Worm (Caenorhabditis elegans) whole organism, L3 larva: Measurements from ENCODE around the gene thoc-1.

Experiments used
- aly-2 ChIP-seq: fragments of 150-350 bp; optimal IDR thresholded peaks from 2 replicates; lab custom pipeline; 2014; ENCODE audit warnings: missing biosample characterization, missing genetic modification characterization
- ama-1 ChIP-seq: fragments of 150-350 bp; optimal IDR thresholded peaks from 2 replicates; lab custom pipeline; 2018
- ceh-16 ChIP-seq: sonication (generic microtip); optimal IDR thresholded peaks from 2 replicates; lab custom pipeline; 2017; ENCODE audit warnings: missing biosample characterization, missing genetic modification characterization
- ceh-28 ChIP-seq: fragments of 150-350 bp; optimal IDR thresholded peaks from 2 replicates; lab custom pipeline; 2014; ENCODE audit warnings: missing biosample characterization, missing genetic modification reagents, missing genetic modification characterization
- ceh-82 ChIP-seq: fragments of 150-350 bp; optimal IDR thresholded peaks from 2 replicates; lab custom pipeline; 2014; ENCODE audit warnings: missing biosample characterization, missing genetic modification characterization
- ceh-9 ChIP-seq: sonication (generic microtip); optimal IDR thresholded peaks from 2 replicates; lab custom pipeline; 2018; ENCODE audit warnings: missing biosample characterization, missing genetic modification characterization
- daf-12 ChIP-seq: fragments of 150-350 bp; optimal IDR thresholded peaks from 2 replicates; lab custom pipeline; 2014; ENCODE audit warnings: missing biosample characterization, missing genetic modification reagents, missing genetic modification characterization
- egl-5 ChIP-seq: fragments of 150-350 bp; optimal IDR thresholded peaks from 2 replicates; lab custom pipeline; 2017; ENCODE audit warnings: missing biosample characterization, missing genetic modification reagents, missing genetic modification characterization, inconsistent platforms
- elt-1 ChIP-seq: fragments of 150-350 bp; optimal IDR thresholded peaks from 2 replicates; lab custom pipeline; 2014; ENCODE audit warnings: missing biosample characterization, missing genetic modification characterization
- elt-2 ChIP-seq: sonication (generic microtip); optimal IDR thresholded peaks from 2 replicates; lab custom pipeline; 2016; ENCODE audit warnings: missing genetic modification reagents, mild to moderate bottlenecking, missing genetic modification characterization, missing compliant biosample characterization
- elt-3 ChIP-seq, 3 experiments: fragments of 150-350 bp in 1 of 3; sonication (generic microtip) in 2 of 3; optimal IDR thresholded peaks; 2 replicates in 2 of 3; 4 replicates in 1 of 3; lab custom pipeline; 2014 to 2017; ENCODE audit warnings: missing biosample characterization in 3 of 3, missing genetic modification characterization in 3 of 3
- fkh-10 ChIP-seq: sonication (generic microtip); optimal IDR thresholded peaks from 2 replicates; lab custom pipeline; 2017; ENCODE audit warnings: missing biosample characterization, missing genetic modification reagents, missing genetic modification characterization
- fkh-2 ChIP-seq: fragments of 150-350 bp; optimal IDR thresholded peaks from 2 replicates; lab custom pipeline; 2014; ENCODE audit warnings: missing biosample characterization, missing genetic modification reagents, missing genetic modification characterization
- hmg-11 ChIP-seq: sonication (generic microtip); optimal IDR thresholded peaks from 2 replicates; lab custom pipeline; 2016; ENCODE audit warnings: missing genetic modification characterization, missing compliant biosample characterization
- jun-1 ChIP-seq: fragments of 150-350 bp; optimal IDR thresholded peaks from 2 replicates; lab custom pipeline; 2014; ENCODE audit warnings: missing biosample characterization, missing genetic modification reagents, missing genetic modification characterization
- lin-15B ChIP-seq: fragments of 150-350 bp; optimal IDR thresholded peaks from 2 replicates; lab custom pipeline; 2014; ENCODE audit warnings: missing biosample characterization, missing genetic modification characterization
- lin-39 ChIP-seq: fragments of 150-350 bp; optimal IDR thresholded peaks from 2 replicates; lab custom pipeline; 2018; ENCODE audit warnings: missing biosample characterization, missing genetic modification reagents, missing genetic modification characterization
- lsy-12 ChIP-seq: sonication (generic microtip); optimal IDR thresholded peaks from 2 replicates; lab custom pipeline; 2016; ENCODE audit warnings: mild to moderate bottlenecking, missing genetic modification characterization, missing compliant biosample characterization
- mdl-1 ChIP-seq: fragments of 150-350 bp; optimal IDR thresholded peaks from 2 replicates; lab custom pipeline; 2014; ENCODE audit warnings: missing biosample characterization, missing genetic modification characterization
- mml-1 ChIP-seq: fragments of 150-350 bp; sonication (generic microtip); optimal IDR thresholded peaks from 3 replicates; lab custom pipeline; 2014; ENCODE audit warnings: missing biosample characterization, missing genetic modification characterization
- nfya-1 ChIP-seq: sonication (generic microtip); optimal IDR thresholded peaks from 2 replicates; lab custom pipeline; 2017; ENCODE audit warnings: missing genetic modification characterization, mild to moderate bottlenecking, missing compliant biosample characterization, antibody characterized with exemption, moderate library complexity; ENCODE audit not compliant: insufficient read depth
- nhr-11 ChIP-seq: fragments of 150-350 bp; optimal IDR thresholded peaks from 2 replicates; lab custom pipeline; 2014; ENCODE audit warnings: missing biosample characterization, missing genetic modification characterization
- nhr-25 ChIP-seq: sonication (generic microtip); optimal IDR thresholded peaks from 2 replicates; lab custom pipeline; 2017; ENCODE audit warnings: missing biosample characterization, missing genetic modification characterization
- nhr-28 ChIP-seq: fragments of 150-350 bp; optimal IDR thresholded peaks from 2 replicates; lab custom pipeline; 2014; ENCODE audit warnings: missing biosample characterization, missing genetic modification characterization
- nhr-43 ChIP-seq: sonication (generic microtip); optimal IDR thresholded peaks from 2 replicates; lab custom pipeline; 2016; ENCODE audit warnings: mild to moderate bottlenecking, missing genetic modification characterization, missing compliant biosample characterization; ENCODE audit not compliant: poor library complexity, severe bottlenecking
- pqm-1 ChIP-seq: fragments of 150-350 bp; optimal IDR thresholded peaks from 2 replicates; lab custom pipeline; 2017; ENCODE audit warnings: missing biosample characterization, missing genetic modification characterization, inconsistent platforms
- sea-2 ChIP-seq: fragments of 150-350 bp; sonication (generic microtip); optimal IDR thresholded peaks from 4 replicates; lab custom pipeline; 2014; ENCODE audit warnings: missing biosample characterization, missing genetic modification reagents, missing genetic modification characterization
- skn-1 ChIP-seq: fragments of 150-350 bp; optimal IDR thresholded peaks from 2 replicates; lab custom pipeline; 2014; ENCODE audit warnings: missing biosample characterization, missing genetic modification characterization
- tbx-2 ChIP-seq: sonication (generic microtip); optimal IDR thresholded peaks from 2 replicates; lab custom pipeline; 2016; ENCODE audit warnings: mild to moderate bottlenecking, missing genetic modification characterization, missing compliant biosample characterization
- unc-39 ChIP-seq: sonication (generic microtip); optimal IDR thresholded peaks from 4 replicates; lab custom pipeline; 2017; ENCODE audit warnings: missing biosample characterization, missing genetic modification characterization
- zag-1 ChIP-seq: fragments of 150-350 bp; optimal IDR thresholded peaks from 2 replicates; lab custom pipeline; 2014; ENCODE audit warnings: missing biosample characterization, missing genetic modification characterization
- ztf-11 ChIP-seq: fragments of 150-350 bp; optimal IDR thresholded peaks from 2 replicates; lab custom pipeline; 2014; ENCODE audit warnings: missing biosample characterization, missing genetic modification characterization
- ztf-4 ChIP-seq: fragments of 150-350 bp; optimal IDR thresholded peaks from 2 replicates; lab custom pipeline; 2014; ENCODE audit warnings: missing biosample characterization, missing genetic modification characterization

Gene thoc-1

ce11 chrII:675303-675702 lies 26.6 kb upstream of the thoc-1 start, which contains the start of gene Y39F10C.1:
Y39F10C.1 (plus strand) TSS chrII:675603.
- TF ChIP-seq lsy-12 (tag; lab: Kevin White, UChicago) (no peak), ceh-28 (tag; lab: Kevin White, UChicago) (no peak), fkh-2 (tag; lab: Kevin White, UChicago) (no peak), ceh-82 (tag; lab: Kevin White, UChicago) (no peak), elt-3 (tag; optimal IDR thresholded peaks at IDR 0.05; lab: Kevin White, UChicago) (no peak), egl-5 (tag; lab: Kevin White, UChicago) (no peak), ztf-11 (tag; lab: Kevin White, UChicago) (no peak), elt-1 (tag; lab: Kevin White, UChicago) (no peak), zag-1 (tag; lab: Kevin White, UChicago) (no peak), unc-39 (tag; lab: Kevin White, UChicago) (no peak), nhr-28 (tag; lab: Kevin White, UChicago) (no peak), mml-1 (tag; lab: Kevin White, UChicago) (no peak), ama-1 (lab: Kevin White, UChicago) (no peak), sea-2 (no peak), nhr-25 (tag; lab: Kevin White, UChicago) (no peak)

- TF ChIP-seq daf-12 (tag; lab: Kevin White, UChicago): no peak
- TF ChIP-seq nfya-1: no peak
- TF ChIP-seq tbx-2 (tag; lab: Kevin White, UChicago): no peak
- no peak for TF ChIP-seq elt-2 (tag; lab: Kevin White, UChicago)
- TF ChIP-seq elt-3 (tag; optimal IDR thresholded peaks at IDR 0.05; lab: Kevin White, UChicago): no peak
- TF ChIP-seq ztf-4 (tag; lab: Kevin White, UChicago): no peak
- TF ChIP-seq fkh-10: no peak
- no peak for TF ChIP-seq hmg-11 (tag; lab: Kevin White, UChicago)
- no peak for TF ChIP-seq nhr-11
These were observed 26.1 kb upstream of the thoc-1 start for ce11 chrII:675822-676221.

ce11 chrII:678581-678980 lies 23.3 kb upstream of the thoc-1 start, which contains the start of gene T02H6.9:
T02H6.9 (plus strand) TSS chrII:678881.
- no peak for TF ChIP-seq elt-2 (tag; lab: Kevin White, UChicago)
- TF ChIP-seq jun-1 (tag; lab: Kevin White, UChicago): no peak
- TF ChIP-seq lin-39 (tag; lab: Kevin White, UChicago): no peak
- no peak for TF ChIP-seq lin-15B (tag; lab: Kevin White, UChicago)
- no peak for TF ChIP-seq mml-1 (tag; lab: Kevin White, UChicago)
- TF ChIP-seq nfya-1: no peak

- TF ChIP-seq pqm-1 (tag; lab: Kevin White, UChicago) (no peak), nhr-43 (tag; lab: Kevin White, UChicago) (no peak), egl-5 (tag; lab: Kevin White, UChicago) (no peak), ceh-9 (tag; lab: Kevin White, UChicago) (no peak), nfya-1 (no peak), unc-39 (tag; lab: Kevin White, UChicago) (no peak), nhr-28 (tag; lab: Kevin White, UChicago) (no peak), lin-39 (tag; lab: Kevin White, UChicago) (no peak), skn-1 (tag; lab: Kevin White, UChicago) (no peak), ceh-28 (tag; lab: Kevin White, UChicago) (no peak), ceh-16 (no peak), mdl-1 (tag; lab: Kevin White, UChicago) (no peak)
These were observed 21.3 kb upstream of the thoc-1 start, which contains the start of the genes T02H6.10 and T02H6.8 for ce11 chrII:680612-681011. T02H6.10 (minus strand) TSS chrII:680712. T02H6.8 (plus strand) TSS chrII:680832.

ce11 chrII:682326-682725 lies 19.6 kb upstream of the thoc-1 start, which contains the start of gene T02H6.7:
T02H6.7 (plus strand) TSS chrII:682626.
- TF ChIP-seq ceh-82 (tag; lab: Kevin White, UChicago): no peak
- TF ChIP-seq aly-2 (tag; lab: Kevin White, UChicago): no peak
- no peak for TF ChIP-seq hmg-11 (tag; lab: Kevin White, UChicago)
- TF ChIP-seq mdl-1 (tag; lab: Kevin White, UChicago): no peak
- TF ChIP-seq skn-1 (tag; lab: Kevin White, UChicago): no peak
- TF ChIP-seq, all 47 proteins: peak for 0
